Fruit fly (Drosophila melanogaster) whole organism, embryonic: ENCODE results near the gene CG12948.

ENCODE experiments used
- Asciz ChIP-seq: fragments of 200-800 bp; sonication (Bioruptor generic); optimal IDR thresholded peaks from 2 replicates; lab custom pipeline; 2017; ENCODE audit warnings: missing biosample characterization, mild to moderate bottlenecking, missing genetic modification characterization, missing genetic modification reagents
- Atf-2 ChIP-seq: fragments of 200-800 bp; sonication (Bioruptor generic); optimal IDR thresholded peaks from 2 replicates; lab custom pipeline; 2016; ENCODE audit warnings: missing biosample characterization, missing genetic modification characterization
- BEAF-32 ChIP-seq: fragments of 200-800 bp; sonication (Bioruptor generic); optimal IDR thresholded peaks from 3 replicates; lab custom pipeline; 2017; ENCODE audit warnings: missing biosample characterization, missing genetic modification characterization, mild to moderate bottlenecking, moderate library complexity, missing genetic modification reagents
- CG10209 ChIP-seq: fragments of 200-800 bp; sonication (Bioruptor generic); optimal IDR thresholded peaks from 3 replicates; lab custom pipeline; 2017; ENCODE audit warnings: missing biosample characterization, mild to moderate bottlenecking, missing genetic modification characterization, missing genetic modification reagents
- CG10366 ChIP-seq: fragments of 200-800 bp; sonication (Bioruptor generic); IDR thresholded peaks from 2 replicates; pipeline ENCODE4 v1.3.6; 2022; ENCODE audit warnings: missing biosample characterization, missing genetic modification characterization
- CG11560 ChIP-seq: fragments of 200-800 bp; sonication (Bioruptor generic); IDR thresholded peaks from 3 replicates; pipeline ENCODE4 v1.3.6; 2022; ENCODE audit warnings: missing biosample characterization, missing genetic modification characterization
- CG12071 ChIP-seq: fragments of 200-800 bp; sonication (Bioruptor generic); optimal IDR thresholded peaks from 3 replicates; lab custom pipeline; 2018; ENCODE audit warnings: missing biosample characterization, mild to moderate bottlenecking, missing genetic modification characterization
- CG12104 ChIP-seq: fragments of 200-800 bp; sonication (Bioruptor generic); optimal IDR thresholded peaks from 3 replicates; lab custom pipeline; 2016; ENCODE audit warnings: missing biosample characterization, missing genetic modification characterization
- CG14667 ChIP-seq: fragments of 200-800 bp; sonication (Bioruptor generic); IDR thresholded peaks from 2 replicates; pipeline ENCODE4 v1.3.6; 2022; ENCODE audit warnings: missing biosample characterization, missing genetic modification characterization
- CG15696 ChIP-seq: fragments of 200-800 bp; sonication (Bioruptor generic); optimal IDR thresholded peaks from 2 replicates; lab custom pipeline; 2019; ENCODE audit warnings: missing biosample characterization, mild to moderate bottlenecking, missing genetic modification characterization, moderate library complexity
- CG18764 ChIP-seq: fragments of 200-800 bp; sonication (Bioruptor generic); optimal IDR thresholded peaks from 3 replicates; lab custom pipeline; 2016; ENCODE audit warnings: missing biosample characterization, missing genetic modification characterization
- CG2889 ChIP-seq: fragments of 200-800 bp; sonication (Bioruptor generic); IDR thresholded peaks from 3 replicates; pipeline ENCODE4 v1.3.6; 2022; ENCODE audit warnings: missing biosample characterization, missing genetic modification characterization
- CG31224 ChIP-seq: fragments of 200-800 bp; sonication (Bioruptor generic); IDR thresholded peaks from 2 replicates; pipeline ENCODE4 v1.3.6; 2022; ENCODE audit warnings: missing biosample characterization, missing genetic modification characterization
- CG31441 ChIP-seq: fragments of 200-800 bp; sonication (Bioruptor generic); IDR thresholded peaks from 2 replicates; pipeline ENCODE4 v1.3.6; 2022; ENCODE audit warnings: missing biosample characterization, missing genetic modification characterization
- CG3847 ChIP-seq: fragments of 200-800 bp; sonication (Bioruptor generic); IDR thresholded peaks from 2 replicates; pipeline ENCODE4 v1.3.6; 2022; ENCODE audit warnings: missing biosample characterization, missing genetic modification characterization
- CG4328 ChIP-seq: fragments of 200-800 bp; sonication (Bioruptor generic); optimal IDR thresholded peaks from 3 replicates; lab custom pipeline; 2017; ENCODE audit warnings: missing biosample characterization, missing genetic modification reagents, missing genetic modification characterization
- CG43689 ChIP-seq: fragments of 200-800 bp; sonication (Bioruptor generic); IDR thresholded peaks from 2 replicates; pipeline ENCODE4 v1.3.6; 2022; ENCODE audit warnings: missing biosample characterization, missing genetic modification characterization
- CG5180 ChIP-seq: fragments of 200-800 bp; sonication (Bioruptor generic); optimal IDR thresholded peaks from 3 replicates; lab custom pipeline; 2017; ENCODE audit warnings: missing biosample characterization, missing genetic modification characterization, mild to moderate bottlenecking, moderate library complexity, missing genetic modification reagents
- CG7786 ChIP-seq: fragments of 200-800 bp; sonication (Bioruptor generic); optimal IDR thresholded peaks from 2 replicates; lab custom pipeline; 2016; ENCODE audit warnings: missing biosample characterization, missing genetic modification characterization
- CG9215 ChIP-seq: fragments of 200-800 bp; sonication (Bioruptor generic); IDR thresholded peaks from 2 replicates; pipeline ENCODE4 v1.3.6; 2022; ENCODE audit warnings: missing biosample characterization, missing genetic modification characterization
- CG9437 ChIP-seq: fragments of 200-800 bp; sonication (Bioruptor generic); optimal IDR thresholded peaks from 2 replicates; lab custom pipeline; 2018; ENCODE audit warnings: missing biosample characterization, mild to moderate bottlenecking, missing genetic modification characterization
- CG9817 ChIP-seq: fragments of 200-800 bp; sonication (Bioruptor generic); optimal IDR thresholded peaks from 2 replicates; lab custom pipeline; 2018; ENCODE audit warnings: missing biosample characterization, mild to moderate bottlenecking, missing genetic modification characterization, moderate library complexity
- CG9876 ChIP-seq: fragments of 200-800 bp; sonication (Bioruptor generic); optimal IDR thresholded peaks from 2 replicates; lab custom pipeline; 2016; ENCODE audit warnings: missing biosample characterization, missing genetic modification characterization
- D19B ChIP-seq: fragments of 200-800 bp; sonication (Bioruptor generic); optimal IDR thresholded peaks from 2 replicates; lab custom pipeline; 2017; ENCODE audit warnings: missing biosample characterization, mild to moderate bottlenecking, missing genetic modification characterization
- Dad ChIP-seq: fragments of 200-800 bp; sonication (Bioruptor generic); optimal IDR thresholded peaks from 3 replicates; lab custom pipeline; 2016; ENCODE audit warnings: missing biosample characterization, missing genetic modification characterization
- Fer3 ChIP-seq: fragments of 200-800 bp; sonication (Bioruptor generic); optimal IDR thresholded peaks from 2 replicates; lab custom pipeline; 2018; ENCODE audit warnings: missing biosample characterization, mild to moderate bottlenecking, missing genetic modification characterization, moderate library complexity
- Gug ChIP-seq: fragments of 200-800 bp; sonication (Bioruptor generic); IDR thresholded peaks from 4 replicates; pipeline ENCODE4 v1.3.6; 2022; ENCODE audit warnings: missing biosample characterization, missing genetic modification characterization
- HLH54F ChIP-seq: fragments of 200-800 bp; sonication (Bioruptor generic); optimal IDR thresholded peaks from 3 replicates; lab custom pipeline; 2016; ENCODE audit warnings: missing biosample characterization, missing genetic modification characterization
- Jarid2 ChIP-seq: fragments of 200-800 bp; sonication (Bioruptor generic); optimal IDR thresholded peaks from 3 replicates; lab custom pipeline; 2017; ENCODE audit warnings: mild to moderate bottlenecking, missing biosample characterization, missing genetic modification reagents, missing genetic modification characterization
- MTF-1 ChIP-seq: fragments of 200-800 bp; sonication (Bioruptor generic); optimal IDR thresholded peaks from 2 replicates; lab custom pipeline; 2018; ENCODE audit warnings: missing biosample characterization, mild to moderate bottlenecking, missing genetic modification characterization, borderline replicate concordance
- Myb ChIP-seq: fragments of 200-800 bp; sonication (Bioruptor generic); optimal IDR thresholded peaks from 2 replicates; lab custom pipeline; 2016; ENCODE audit warnings: missing biosample characterization, missing genetic modification characterization
- NK7.1 ChIP-seq: fragments of 200-800 bp; sonication (Bioruptor generic); optimal IDR thresholded peaks from 3 replicates; lab custom pipeline; 2016; ENCODE audit warnings: missing biosample characterization, missing genetic modification characterization
- Pdp1 ChIP-seq, 2 experiments: fragments of 200-800 bp; sonication (Bioruptor generic); optimal IDR thresholded peaks; 3 replicates each; lab custom pipeline; 2016; ENCODE audit warnings: missing biosample characterization in 2 of 2, missing genetic modification characterization in 2 of 2, mild to moderate bottlenecking in 1 of 2, moderate library complexity in 1 of 2
- Ravus ChIP-seq: fragments of 200-800 bp; sonication (Bioruptor generic); IDR thresholded peaks from 2 replicates; pipeline ENCODE4 v1.3.6; 2022; ENCODE audit warnings: missing biosample characterization, missing genetic modification characterization
- Six4 ChIP-seq: fragments of 200-800 bp; sonication (Bioruptor generic); optimal IDR thresholded peaks from 2 replicates; lab custom pipeline; 2016; ENCODE audit warnings: missing biosample characterization, missing genetic modification characterization
- Trl ChIP-seq, 3 experiments: fragments of >200 bp in 2 of 3; fragments of 200-800 bp in 1 of 3; sonication (Bioruptor generic) in 1 of 3; optimal IDR thresholded peaks; 2 replicates in 1 of 3; 3 replicates in 2 of 3; lab custom pipeline; 2016 to 2017; ENCODE audit warnings: missing biosample characterization in 1 of 3, missing genetic modification characterization in 1 of 3
- cad ChIP-seq: fragments of >200 bp; optimal IDR thresholded peaks from 2 replicates; lab custom pipeline; 2017; ENCODE audit warnings: missing biosample characterization, missing genetic modification characterization
- chn ChIP-seq: fragments of 200-800 bp; sonication (Bioruptor generic); optimal IDR thresholded peaks from 2 replicates; lab custom pipeline; 2016; ENCODE audit warnings: missing biosample characterization, missing genetic modification characterization
- ci ChIP-seq: fragments of 200-800 bp; sonication (Bioruptor generic); IDR thresholded peaks from 3 replicates; pipeline ENCODE4 v1.3.6; 2022; ENCODE audit warnings: missing biosample characterization, missing genetic modification characterization
- corto ChIP-seq: fragments of 200-800 bp; sonication (Bioruptor generic); optimal IDR thresholded peaks from 2 replicates; lab custom pipeline; 2016; ENCODE audit warnings: missing biosample characterization, mild to moderate bottlenecking, missing genetic modification characterization, moderate library complexity
- emc ChIP-seq: fragments of 200-800 bp; sonication (Bioruptor generic); optimal IDR thresholded peaks from 2 replicates; lab custom pipeline; 2016; ENCODE audit warnings: missing biosample characterization, missing genetic modification characterization
- en ChIP-seq: fragments of 200-800 bp; sonication (Bioruptor generic); optimal IDR thresholded peaks from 2 replicates; lab custom pipeline; 2016; ENCODE audit warnings: missing biosample characterization, missing genetic modification characterization
- ewg ChIP-seq: fragments of 200-800 bp; sonication (Bioruptor generic); optimal IDR thresholded peaks from 3 replicates; lab custom pipeline; 2017; ENCODE audit warnings: mild to moderate bottlenecking, missing biosample characterization, missing genetic modification reagents, missing genetic modification characterization
- eyg ChIP-seq: fragments of 200-800 bp; sonication (Bioruptor generic); optimal IDR thresholded peaks from 3 replicates; lab custom pipeline; 2016; ENCODE audit warnings: missing biosample characterization, missing genetic modification characterization
- gsb ChIP-seq: fragments of 200-800 bp; sonication (Bioruptor generic); IDR thresholded peaks from 2 replicates; pipeline ENCODE4 v1.3.6; 2022; ENCODE audit warnings: missing biosample characterization, missing genetic modification characterization
- sens ChIP-seq: fragments of 200-800 bp; sonication (Bioruptor generic); peaks from one replicate; lab custom pipeline; 2016; ENCODE audit warnings: missing biosample characterization, missing genetic modification characterization
- sim ChIP-seq: fragments of 200-800 bp; sonication (Bioruptor generic); IDR thresholded peaks from 2 replicates; pipeline ENCODE4 v1.3.6; 2022; ENCODE audit warnings: missing biosample characterization, missing genetic modification characterization
- slou ChIP-seq: fragments of 200-800 bp; sonication (Bioruptor generic); optimal IDR thresholded peaks from 3 replicates; lab custom pipeline; 2016; ENCODE audit warnings: missing biosample characterization, missing genetic modification characterization
- stc ChIP-seq: fragments of 200-800 bp; sonication (Bioruptor generic); IDR thresholded peaks from 2 replicates; pipeline ENCODE4 v1.3.6; 2022; ENCODE audit warnings: missing biosample characterization, missing genetic modification characterization
- trh ChIP-seq: fragments of 200-800 bp; sonication (Bioruptor generic); optimal IDR thresholded peaks from 2 replicates; lab custom pipeline; 2016; ENCODE audit warnings: missing biosample characterization, missing genetic modification characterization
- yki ChIP-seq: fragments of >200 bp; optimal IDR thresholded peaks from 3 replicates; lab custom pipeline; 2018

CG12948 gene

DNA sequence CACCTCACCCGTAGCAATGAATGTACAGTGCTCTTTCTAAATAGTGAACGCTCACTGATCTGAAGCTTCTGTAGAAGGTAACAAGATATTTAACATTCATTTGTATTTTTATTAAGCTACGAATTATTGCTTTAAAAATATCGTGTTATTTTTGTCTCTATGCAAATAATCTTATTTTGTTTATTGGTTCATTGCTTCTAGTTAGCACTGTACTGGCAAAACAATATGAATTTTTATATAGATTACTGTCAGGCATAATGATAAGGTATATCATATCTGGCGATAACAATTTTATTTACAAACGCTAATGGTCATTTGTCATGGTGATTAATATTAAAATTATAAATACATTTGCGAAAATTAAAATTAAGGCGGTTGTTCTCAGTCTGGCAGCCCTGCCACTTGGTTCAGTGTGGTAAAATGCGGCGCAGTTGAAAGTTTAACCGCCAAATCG is 24.0 kb upstream of the CG12948 start, which contains the start of gene CG9471 (continued):
- peak; percentile 66; the same call in 2 of the 3 replicates for TF ChIP-seq CG11560 (tag; lab: Robert Waterston, UW)
- TF ChIP-seq CG3847 = peak; percentile 89
- TF ChIP-seq HLH54F = peak; percentile 90
- peak; percentile 75 for TF ChIP-seq Dad (GFP tag; lab: Kevin White, UChicago)
- TF ChIP-seq CG12071 (GFP tag; lab: Kevin White, UChicago) = peak; percentile 88
- TF ChIP-seq CG4328 = peak; percentile 83
- TF ChIP-seq Gug (GFP tag; lab: Robert Waterston, UW) = peak; percentile 89
- peak; percentile 81 for TF ChIP-seq Asciz (GFP tag; lab: Kevin White, UChicago)
- peak; percentile 94 for TF ChIP-seq Fer3
- peak; percentile 88 for TF ChIP-seq Six4 (GFP tag; lab: Kevin White, UChicago)
- TF ChIP-seq sens (GFP tag; lab: Kevin White, UChicago) = peak; percentile 98
- peak; percentile 86 for TF ChIP-seq corto
- TF ChIP-seq Pdp1 (GFP tag; optimal IDR thresholded peaks at IDR 0.05; lab: Kevin White, UChicago) = peak; percentile 88 to 92
- peak; percentile 93 for TF ChIP-seq CG10366 (GFP tag; lab: Robert Waterston, UW)
- peak; percentile 90 for TF ChIP-seq CG10209 (GFP tag; lab: Kevin White, UChicago)
- peak; percentile 76 for TF ChIP-seq CG15696
- TF ChIP-seq CG12104 (GFP tag; lab: Kevin White, UChicago) = peak; percentile 85
- TF ChIP-seq Atf-2 (GFP tag; lab: Kevin White, UChicago) = peak; percentile 82
- peak; percentile 83 for TF ChIP-seq CG31224 (GFP tag; lab: Robert Waterston, UW)
- peak; percentile 87 for TF ChIP-seq CG9215 (GFP tag; lab: Robert Waterston, UW)
- TF ChIP-seq Trl (optimal IDR thresholded peaks at IDR 0.05; lab: Kevin White, UChicago) = no peak
- peak; percentile 93 for TF ChIP-seq Trl (GFP tag; optimal IDR thresholded peaks at IDR 0.05; lab: Kevin White, UChicago)
- TF ChIP-seq yki (lab: Kevin White, UChicago) = no peak
- peak; percentile 69 for TF ChIP-seq ewg
- peak; percentile 70 for TF ChIP-seq emc (GFP tag; lab: Kevin White, UChicago)
- TF ChIP-seq gsb (GFP tag; lab: Robert Waterston, UW) = peak; percentile 80
- peak; percentile 62 for TF ChIP-seq Jarid2 (GFP tag; lab: Kevin White, UChicago)
- peak; percentile 76 for TF ChIP-seq Ravus
- TF ChIP-seq slou (GFP tag; lab: Kevin White, UChicago) = peak; percentile 91
- TF ChIP-seq CG9876 (GFP tag; lab: Kevin White, UChicago) = peak; percentile 79
- peak; percentile 73 for TF ChIP-seq sim (GFP tag; lab: Robert Waterston, UW)
- TF ChIP-seq CG43689 (GFP tag; lab: Robert Waterston, UW) = peak; percentile 86
- peak; percentile 74 for TF ChIP-seq Myb
- peak; percentile 82 for TF ChIP-seq CG18764
- peak; percentile 95 for TF ChIP-seq CG31441 (GFP tag; lab: Robert Waterston, UW)
- TF ChIP-seq CG9437 (GFP tag; lab: Kevin White, UChicago) = peak; percentile 82
- peak; percentile 92 for TF ChIP-seq CG9817
- TF ChIP-seq trh (GFP tag; lab: Kevin White, UChicago) = peak; percentile 69
- peak; percentile 37 for TF ChIP-seq BEAF-32 (GFP tag; lab: Kevin White, UChicago)
- peak; percentile 85 for TF ChIP-seq NK7.1
- TF ChIP-seq MTF-1 = peak; percentile 64
- TF ChIP-seq chn (GFP tag; lab: Kevin White, UChicago) = peak; percentile 90
- TF ChIP-seq ci (GFP tag; lab: Robert Waterston, UW) = peak; percentile 94
- TF ChIP-seq CG14667 = peak; percentile 89
- no peak for TF ChIP-seq cad (GFP tag; lab: Kevin White, UChicago)
- peak; percentile 94 for TF ChIP-seq stc (GFP tag; lab: Robert Waterston, UW)
- peak; percentile 72 for TF ChIP-seq en (GFP tag; lab: Kevin White, UChicago)
- TF ChIP-seq CG7786 (GFP tag; lab: Kevin White, UChicago) = peak; percentile 93
- TF ChIP-seq eyg = peak; percentile 86
- TF ChIP-seq CG2889 (GFP tag; lab: Robert Waterston, UW) = peak; percentile 89
- TF ChIP-seq CG5180 = peak; percentile 70
- TF ChIP-seq D19B (GFP tag; lab: Kevin White, UChicago) = peak; percentile 78
